Fruit fly (Drosophila melanogaster): ENCODE results near the gene Mst84B.

Gene Mst84B

DNA sequence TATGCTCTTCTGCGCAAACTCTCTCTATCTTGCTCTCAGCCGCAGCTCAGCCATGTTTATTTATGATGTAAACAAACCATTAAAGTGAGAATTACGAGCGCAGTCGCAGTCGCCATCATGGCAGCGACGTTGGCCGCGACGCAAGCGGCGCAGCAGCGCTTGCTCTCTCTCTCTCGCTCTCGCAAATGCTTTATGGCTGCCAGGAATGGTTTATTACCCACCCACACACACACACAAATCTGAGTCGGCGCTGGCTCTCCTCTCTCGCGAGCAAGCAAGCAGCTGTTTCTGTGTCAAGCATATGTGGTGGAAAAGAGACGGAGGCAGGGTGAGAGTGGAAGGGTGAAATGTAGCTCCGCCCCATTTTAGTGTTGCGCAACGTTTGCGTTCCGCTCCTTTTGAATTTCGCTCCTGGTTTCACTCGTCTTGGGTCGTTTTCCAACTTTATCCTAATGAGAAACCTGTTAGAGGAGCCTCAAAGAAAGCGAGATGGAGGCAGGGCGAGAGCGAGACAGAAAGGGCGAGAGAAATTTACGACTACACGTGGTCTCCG lies 24.6 kb upstream of the Mst84B start (continued):
- TF ChIP-seq HLH4C (GFP tag; IDR thresholded peaks at IDR 0.05; ENCODE audit: partially characterized antibody) = peak; percentile 30; the same call in 1 of the 3 replicates
- TF ChIP-seq Meics (GFP tag; optimal IDR thresholded peaks at IDR 0.05) = no peak
- no peak for TF ChIP-seq fu2 (GFP tag; optimal IDR thresholded peaks at IDR 0.05)
- TF ChIP-seq so (GFP tag; IDR thresholded peaks at IDR 0.05) = no peak
- TF ChIP-seq disco-r (GFP tag; optimal IDR thresholded peaks at IDR 0.05) = no peak
- TF ChIP-seq CG17802 (tag; optimal IDR thresholded peaks at IDR 0.05) = no peak
- TF ChIP-seq Pdp1 (GFP tag; optimal IDR thresholded peaks at IDR 0.05) = peak; percentile 11 to 86
- no peak for TF ChIP-seq Dfd (GFP tag; optimal IDR thresholded peaks at IDR 0.05)
- TF ChIP-seq insv (GFP tag; optimal IDR thresholded peaks at IDR 0.05) = peak in 1 of 2 experiments; percentile 73
- no peak for TF ChIP-seq gfzf (GFP tag; optimal IDR thresholded peaks at IDR 0.05)
- TF ChIP-seq chn (GFP tag; optimal IDR thresholded peaks at IDR 0.05) = peak; percentile 32
- TF ChIP-seq CG18476 (GFP tag; optimal IDR thresholded peaks at IDR 0.05) = no peak
- TF ChIP-seq Optix (GFP tag; IDR thresholded peaks at IDR 0.05) = no peak
- no peak for TF ChIP-seq NFAT (GFP tag; IDR thresholded peaks at IDR 0.05)
- TF ChIP-seq CG8944 (GFP tag; optimal IDR thresholded peaks at IDR 0.05) = no peak
- TF ChIP-seq exex (tag; optimal IDR thresholded peaks at IDR 0.05) = no peak
- TF ChIP-seq Nf-YC (tag; optimal IDR thresholded peaks at IDR 0.05) = peak; percentile 95
- TF ChIP-seq Rfx (GFP tag; IDR thresholded peaks at IDR 0.05) = 0 out of 2 replicates have a peak, but pooled peaks have one; percentile 18
- TF ChIP-seq Adf1 (GFP tag; IDR thresholded peaks at IDR 0.05) = peak; percentile 100
- TF ChIP-seq CG17385 (GFP tag; optimal IDR thresholded peaks at IDR 0.05) = no peak
- no peak for TF ChIP-seq Bteb2 (GFP tag; optimal IDR thresholded peaks at IDR 0.05)
- TF ChIP-seq grau (tag; optimal IDR thresholded peaks at IDR 0.05) = no peak
- TF ChIP-seq CG14860 (GFP tag; IDR thresholded peaks at IDR 0.05; ENCODE audit: partially characterized antibody) = 0 out of 3 replicates have a peak, but pooled peaks have one; percentile 29
- TF ChIP-seq CG31388 (GFP tag; optimal IDR thresholded peaks at IDR 0.05) = no peak
- 0 out of 2 replicates have a peak, but pooled peaks have one; percentile 22 for TF ChIP-seq Bgb (GFP tag; IDR thresholded peaks at IDR 0.05; ENCODE audit: partially characterized antibody)
- TF ChIP-seq MBD-R2 (GFP tag; IDR thresholded peaks at IDR 0.05) = no peak
- TF ChIP-seq Oli (tag; optimal IDR thresholded peaks at IDR 0.05) = no peak
- TF ChIP-seq CrebB (tag; optimal IDR thresholded peaks at IDR 0.05) = peak; percentile 35
- peak; percentile 18 for TF ChIP-seq CG13894 (tag; optimal IDR thresholded peaks at IDR 0.05)
- no peak for TF ChIP-seq nerfin-2 (GFP tag; IDR thresholded peaks at IDR 0.05; ENCODE audit: partially characterized antibody)
- TF ChIP-seq CG13287 (GFP tag; IDR thresholded peaks at IDR 0.05; ENCODE audit: partially characterized antibody) = peak; percentile 50; the same call in 1 of the 2 replicates
- no peak for TF ChIP-seq pan (optimal IDR thresholded peaks at IDR 0.05)
- no peak for TF ChIP-seq pan (GFP tag; optimal IDR thresholded peaks at IDR 0.05 in 1 of 2, IDR thresholded peaks at IDR 0.05 in 1 of 2)
- TF ChIP-seq CG4360 (GFP tag; IDR thresholded peaks at IDR 0.05) = 0 out of 2 replicates have a peak, but pooled peaks have one; percentile 39
- no peak for TF ChIP-seq ash1 (GFP tag; optimal IDR thresholded peaks at IDR 0.05)
- peak; percentile 37 for TF ChIP-seq yki (optimal IDR thresholded peaks at IDR 0.05)
- TF ChIP-seq CG4617 (GFP tag; optimal IDR thresholded peaks at IDR 0.05; ENCODE audit: borderline replicate concordance) = no peak
- no peak for TF ChIP-seq CG42726 (GFP tag; IDR thresholded peaks at IDR 0.05; ENCODE audit: partially characterized antibody)
- no peak for TF ChIP-seq prd (optimal IDR thresholded peaks at IDR 0.05)
- no peak for TF ChIP-seq prd (GFP tag; IDR thresholded peaks at IDR 0.05)
- TF ChIP-seq scrt (GFP tag; optimal IDR thresholded peaks at IDR 0.05) = peak; percentile 97
- TF ChIP-seq inv (GFP tag; IDR thresholded peaks at IDR 0.05; ENCODE audit: partially characterized antibody) = no peak
- no peak; the same call in 1 of the 2 replicates for TF ChIP-seq CG17328 (GFP tag; IDR thresholded peaks at IDR 0.05)
- no peak for TF ChIP-seq CG9817 (tag; optimal IDR thresholded peaks at IDR 0.05)
- no peak for TF ChIP-seq TFAM (GFP tag; optimal IDR thresholded peaks at IDR 0.05)
- TF ChIP-seq vnd (GFP tag; IDR thresholded peaks at IDR 0.05; ENCODE audit: partially characterized antibody) = no peak
- TF ChIP-seq tna (GFP tag; IDR thresholded peaks at IDR 0.05; ENCODE audit: partially characterized antibody) = 0 out of 2 replicates have a peak, but pooled peaks have one; percentile 22
- no peak for TF ChIP-seq CG13624 (GFP tag; optimal IDR thresholded peaks at IDR 0.05)
- TF ChIP-seq BtbVII (GFP tag; optimal IDR thresholded peaks at IDR 0.05) = no peak

Measured in whole organism, embryonic.